Fruit fly (Drosophila melanogaster): ENCODE results near the gene CG3817.

CG3817 gene

dm6 chr3R:14875274-14875964 lies 23.1 kb upstream of the CG3817 start, which contains the start of gene btsz (continued):
- TF ChIP-seq pita (GFP tag; optimal IDR thresholded peaks at IDR 0.05) = no peak
- peak; percentile 13 for TF ChIP-seq CG1233 (GFP tag; optimal IDR thresholded peaks at IDR 0.05)

- peak; percentile 23 for TF ChIP-seq CG2678 (tag; optimal IDR thresholded peaks at IDR 0.05)
- TF ChIP-seq Ssrp (tag; optimal IDR thresholded peaks at IDR 0.05) = no peak
- 0 out of 2 replicates have a peak, but pooled peaks have one; percentile 6 for TF ChIP-seq NFAT (GFP tag; IDR thresholded peaks at IDR 0.05)
- TF ChIP-seq zf30C (GFP tag; optimal IDR thresholded peaks at IDR 0.05) = no peak
- peak; percentile 11 for TF ChIP-seq Ets97D (GFP tag; optimal IDR thresholded peaks at IDR 0.05)
- TF ChIP-seq Deaf1 (tag; optimal IDR thresholded peaks at IDR 0.05) = peak; percentile 43
- peak; percentile 57 for TF ChIP-seq CG8478 (optimal IDR thresholded peaks at IDR 0.05)
- peak; percentile 99 for TF ChIP-seq scrt (GFP tag; optimal IDR thresholded peaks at IDR 0.05)
- TF ChIP-seq bowl (GFP tag; IDR thresholded peaks at IDR 0.05) = no peak
- peak; percentile 13; the same call in 1 of the 2 replicates for TF ChIP-seq CG13287 (GFP tag; IDR thresholded peaks at IDR 0.05; ENCODE audit: partially characterized antibody)
- TF ChIP-seq sr (GFP tag; IDR thresholded peaks at IDR 0.05) = peak; percentile 62; the same call in 2 of the 3 replicates
- TF ChIP-seq peb (GFP tag; IDR thresholded peaks at IDR 0.05) = no peak
- peak in 1 of 2 experiments; percentile 52 for TF ChIP-seq Trl (optimal IDR thresholded peaks at IDR 0.05)
- no peak for TF ChIP-seq Trl (GFP tag; optimal IDR thresholded peaks at IDR 0.05)
- peak; percentile 11 for TF ChIP-seq CG4424 (GFP tag; optimal IDR thresholded peaks at IDR 0.05)
- peak; percentile 33; the same call in 1 of the 2 replicates for TF ChIP-seq CG4360 (GFP tag; IDR thresholded peaks at IDR 0.05)
- 0 out of 2 replicates have a peak, but pooled peaks have one; percentile 24 for TF ChIP-seq Dref (GFP tag; IDR thresholded peaks at IDR 0.05)
Observed at dm6 chr3R:14875965-14876331, 22.6 kb upstream of the CG3817 start.

dm6 chr3R:14878145-14878544 lies 20.4 kb upstream of the CG3817 start:
- TF ChIP-seq usp (GFP tag; optimal IDR thresholded peaks at IDR 0.05) (no peak), az2 (GFP tag; optimal IDR thresholded peaks at IDR 0.05) (no peak), CG2120 (GFP tag; optimal IDR thresholded peaks at IDR 0.05) (peak; percentile 45), Dref (GFP tag; IDR thresholded peaks at IDR 0.05) (no peak), jigr1 (GFP tag; IDR thresholded peaks at IDR 0.05) (no peak), CG8281 (tag; optimal IDR thresholded peaks at IDR 0.05) (no peak), D19B (GFP tag; optimal IDR thresholded peaks at IDR 0.05) (peak; percentile 7), ranshi (GFP tag; IDR thresholded peaks at IDR 0.05) (peak; percentile 4; the same call in 1 of the 2 replicates), CG7839 (tag; optimal IDR thresholded peaks at IDR 0.05) (peak; percentile 27), CG15514 (GFP tag; optimal IDR thresholded peaks at IDR 0.05) (peak; percentile 17), CG10543 (GFP tag; optimal IDR thresholded peaks at IDR 0.05) (peak; percentile 16), z (GFP tag; IDR thresholded peaks at IDR 0.05) (no peak), Atf-2 (GFP tag; optimal IDR thresholded peaks at IDR 0.05) (no peak), trem (tag; optimal IDR thresholded peaks at IDR 0.05) (no peak), CG11723 (GFP tag; optimal IDR thresholded peaks at IDR 0.05) (no peak), CG9215 (GFP tag; IDR thresholded peaks at IDR 0.05) (no peak), CG3726 (GFP tag; IDR thresholded peaks at IDR 0.05) (no peak), CG2678 (tag; optimal IDR thresholded peaks at IDR 0.05) (peak; percentile 54), CG3281 (GFP tag; optimal IDR thresholded peaks at IDR 0.05) (peak; percentile 20), Ptx1 (GFP tag; IDR thresholded peaks at IDR 0.05) (0 out of 2 replicates have a peak, but pooled peaks have one; percentile 5), CG11085 (GFP tag; IDR thresholded peaks at IDR 0.05) (no peak), HmgZ (tag; optimal IDR thresholded peaks at IDR 0.05) (no peak), CG7928 (GFP tag; optimal IDR thresholded peaks at IDR 0.05) (no peak), crol (GFP tag; IDR thresholded peaks at IDR 0.05) (no peak), CG5180 (GFP tag; optimal IDR thresholded peaks at IDR 0.05) (no peak), CG12104 (GFP tag; optimal IDR thresholded peaks at IDR 0.05) (no peak), toy (GFP tag; IDR thresholded peaks at IDR 0.05) (no peak), ara (GFP tag; IDR thresholded peaks at IDR 0.05) (no peak), Nf-YA (GFP tag; IDR thresholded peaks at IDR 0.05) (no peak), nerfin-1 (tag; optimal IDR thresholded peaks at IDR 0.05) (no peak), MBD-R2 (GFP tag; IDR thresholded peaks at IDR 0.05) (no peak), HHEX (GFP tag; optimal IDR thresholded peaks at IDR 0.05) (no peak)
